Fruit fly (Drosophila melanogaster): ENCODE data around the gene Tsp66E.

Gene Tsp66E

DNA sequence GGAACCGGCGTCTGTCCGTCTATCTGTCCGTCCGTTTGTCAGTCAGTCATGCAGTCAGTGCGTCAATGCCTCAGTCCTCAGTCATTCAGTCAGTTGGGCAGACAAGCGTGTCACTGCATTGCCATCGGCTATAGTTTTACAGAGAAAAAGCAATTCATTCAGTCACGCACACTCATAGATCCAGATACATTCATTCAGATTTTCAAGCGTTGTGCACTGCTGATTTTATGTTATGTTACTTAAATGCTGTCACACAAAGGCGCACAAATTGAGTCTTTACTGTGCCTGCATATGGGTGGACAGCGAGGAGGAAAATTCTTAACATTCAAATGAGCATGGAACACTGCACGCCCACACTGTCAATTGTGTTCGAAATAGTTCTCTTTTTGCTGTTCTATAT lies 47.1 kb upstream of the Tsp66E start (continued):
- TF ChIP-seq hbn (GFP tag; IDR thresholded peaks at IDR 0.05; ENCODE audit: partially characterized antibody), result no peak
- peak; percentile 47; the same call in 2 of the 3 replicates for TF ChIP-seq dysf (GFP tag; IDR thresholded peaks at IDR 0.05)
- no peak for TF ChIP-seq Opbp (GFP tag; IDR thresholded peaks at IDR 0.05; ENCODE audit: partially characterized antibody)
- TF ChIP-seq gcm2 (GFP tag; optimal IDR thresholded peaks at IDR 0.05), result no peak
- TF ChIP-seq chn (GFP tag; optimal IDR thresholded peaks at IDR 0.05), result no peak
- TF ChIP-seq CG14710 (tag; optimal IDR thresholded peaks at IDR 0.05), result no peak
- no peak for TF ChIP-seq hb (GFP tag; IDR thresholded peaks at IDR 0.05; ENCODE audit: partially characterized antibody)
- TF ChIP-seq CG12659 (GFP tag; optimal IDR thresholded peaks at IDR 0.05), result no peak
- no peak for TF ChIP-seq nau (GFP tag; optimal IDR thresholded peaks at IDR 0.05)
- peak; percentile 39; the same call in 1 of the 2 replicates for TF ChIP-seq Xrp1 (GFP tag; IDR thresholded peaks at IDR 0.05)
- peak; percentile 12; the same call in 1 of the 2 replicates for TF ChIP-seq stc (GFP tag; IDR thresholded peaks at IDR 0.05)
- no peak for TF ChIP-seq CG14965 (GFP tag; optimal IDR thresholded peaks at IDR 0.05; ENCODE audit: borderline replicate concordance)
- TF ChIP-seq NK7.1 (GFP tag; optimal IDR thresholded peaks at IDR 0.05), result no peak
- TF ChIP-seq CG2199 (GFP tag; IDR thresholded peaks at IDR 0.05), result no peak
- no peak for TF ChIP-seq CG2129 (GFP tag; IDR thresholded peaks at IDR 0.05; ENCODE audit: partially characterized antibody)
- no peak for TF ChIP-seq HmgZ (tag; optimal IDR thresholded peaks at IDR 0.05)
- no peak for TF ChIP-seq lola (GFP tag; optimal IDR thresholded peaks at IDR 0.05)
- TF ChIP-seq nerfin-2 (GFP tag; IDR thresholded peaks at IDR 0.05; ENCODE audit: partially characterized antibody), result no peak
- TF ChIP-seq dm (GFP tag; optimal IDR thresholded peaks at IDR 0.05), result no peak
- no peak for TF ChIP-seq pan (optimal IDR thresholded peaks at IDR 0.05)
- TF ChIP-seq pan (GFP tag; optimal IDR thresholded peaks at IDR 0.05 in 1 of 2, IDR thresholded peaks at IDR 0.05 in 1 of 2), result peak in 1 of 2 experiments; percentile 22
- TF ChIP-seq CG17568 (GFP tag; optimal IDR thresholded peaks at IDR 0.05), result no peak
- TF ChIP-seq mam (GFP tag; optimal IDR thresholded peaks at IDR 0.05), result no peak
- TF ChIP-seq Tbp (GFP tag; optimal IDR thresholded peaks at IDR 0.05), result no peak
- no peak for TF ChIP-seq Abd-B (GFP tag; optimal IDR thresholded peaks at IDR 0.05)
- no peak for TF ChIP-seq CG9817 (tag; optimal IDR thresholded peaks at IDR 0.05)
- TF ChIP-seq cato (GFP tag; optimal IDR thresholded peaks at IDR 0.05; ENCODE audit: borderline replicate concordance), result no peak
- no peak for TF ChIP-seq CG1647 (GFP tag; optimal IDR thresholded peaks at IDR 0.05)
- no peak for TF ChIP-seq pho (GFP tag; optimal IDR thresholded peaks at IDR 0.05)
- no peak for TF ChIP-seq Nf-YA (GFP tag; IDR thresholded peaks at IDR 0.05)
- TF ChIP-seq CG8281 (tag; optimal IDR thresholded peaks at IDR 0.05), result peak; percentile 100
- TF ChIP-seq Hmr (GFP tag; optimal IDR thresholded peaks at IDR 0.05), result no peak
- no peak for TF ChIP-seq CG1024 (GFP tag; IDR thresholded peaks at IDR 0.05)
- no peak for TF ChIP-seq CG18476 (GFP tag; optimal IDR thresholded peaks at IDR 0.05)
- TF ChIP-seq Hr39 (optimal IDR thresholded peaks at IDR 0.05), result no peak
- no peak for TF ChIP-seq CG8388 (GFP tag; optimal IDR thresholded peaks at IDR 0.05)
- no peak for TF ChIP-seq fru (optimal IDR thresholded peaks at IDR 0.05)
- TF ChIP-seq Neu2 (GFP tag; optimal IDR thresholded peaks at IDR 0.05; ENCODE audit: borderline replicate concordance), result no peak
- TF ChIP-seq usp (GFP tag; optimal IDR thresholded peaks at IDR 0.05), result no peak
- TF ChIP-seq CG1603 (tag; optimal IDR thresholded peaks at IDR 0.05), result peak; percentile 51
- TF ChIP-seq Sox102F (GFP tag; optimal IDR thresholded peaks at IDR 0.05), result peak; percentile 41
- peak in 1 of 2 experiments; percentile 8 for TF ChIP-seq dpn (GFP tag; optimal IDR thresholded peaks at IDR 0.05)
- peak; percentile 41 for TF ChIP-seq Drgx (GFP tag; IDR thresholded peaks at IDR 0.05)
- no peak for TF ChIP-seq CG32767 (GFP tag; IDR thresholded peaks at IDR 0.05)
- TF ChIP-seq Sox100B (GFP tag; optimal IDR thresholded peaks at IDR 0.05), result no peak
- no peak for TF ChIP-seq CG14860 (GFP tag; IDR thresholded peaks at IDR 0.05; ENCODE audit: partially characterized antibody)
- no peak for TF ChIP-seq da (GFP tag; optimal IDR thresholded peaks at IDR 0.05)
- no peak for TF ChIP-seq lilli (GFP tag; optimal IDR thresholded peaks at IDR 0.05)
- no peak for TF ChIP-seq prd (optimal IDR thresholded peaks at IDR 0.05)
- TF ChIP-seq prd (GFP tag; IDR thresholded peaks at IDR 0.05), result peak; percentile 47; the same call in 2 of the 3 replicates
- no peak for TF ChIP-seq HLHmδ (GFP tag; optimal IDR thresholded peaks at IDR 0.05)
